Fruit fly (Drosophila melanogaster): ENCODE measurements around the gene Mettl2.

DNA sequence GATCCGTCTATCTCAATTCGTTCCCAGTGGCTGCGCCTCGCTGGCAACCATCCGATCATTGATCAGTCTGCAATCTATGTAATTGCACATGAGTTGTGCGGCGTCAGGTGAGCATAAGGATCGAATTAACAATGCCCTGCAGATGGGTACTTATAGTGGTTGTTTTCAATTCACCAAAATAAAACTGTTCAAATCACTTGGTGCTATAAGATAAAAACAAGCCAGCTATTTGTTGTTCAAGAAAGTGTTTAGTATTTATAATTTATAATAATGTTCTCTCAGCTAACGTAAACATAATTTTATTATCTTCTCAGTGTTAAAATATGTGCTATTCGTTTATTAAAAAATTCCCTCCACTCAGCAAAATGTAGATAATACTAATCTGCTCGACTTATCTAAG is 23.3 kb downstream of the Mettl2 start, which contains the start of gene CG12105:
- TF ChIP-seq CG7101 (tag; optimal IDR thresholded peaks at IDR 0.05) (no peak), CG12768 (GFP tag; optimal IDR thresholded peaks at IDR 0.05) (no peak)

Measured in whole organism, adult.